Worm (Caenorhabditis elegans) whole organism, young adult: Measurements from ENCODE around the gene ZK546.5.

Experiments
- B0336.3 ChIP-seq: fragments of 200-800 bp; sonication (Bioruptor generic); IDR thresholded peaks from 2 replicates; pipeline ENCODE4 v1.3.6; 2022; ENCODE audit warnings: missing genetic modification characterization, missing compliant biosample characterization
- C06A6.2 ChIP-seq: fragments of 200-800 bp; sonication (Bioruptor generic); conservative IDR thresholded peaks from 2 replicates; pipeline ENCODE4 v1.3.6; 2022; ENCODE audit warnings: missing genetic modification characterization, missing compliant biosample characterization
- F10E7.11 ChIP-seq: sonication (generic microtip); optimal IDR thresholded peaks from 2 replicates; lab custom pipeline; 2017; ENCODE audit warnings: mild to moderate bottlenecking, missing genetic modification characterization, moderate library complexity, missing compliant biosample characterization
- F22D6.2 ChIP-seq: sonication (generic microtip); optimal IDR thresholded peaks from 2 replicates; lab custom pipeline; 2016; ENCODE audit warnings: mild to moderate bottlenecking, missing genetic modification characterization, missing compliant biosample characterization
- F23B12.7 ChIP-seq: sonication (generic microtip); optimal IDR thresholded peaks from 2 replicates; lab custom pipeline; 2017; ENCODE audit warnings: missing genetic modification characterization, mild to moderate bottlenecking, missing compliant biosample characterization, antibody characterized with exemption, moderate library complexity; ENCODE audit not compliant: insufficient read depth
- F33H1.4 ChIP-seq: fragments of 200-800 bp; sonication (Bioruptor generic); IDR thresholded peaks from 2 replicates; pipeline ENCODE4 v1.3.6; 2022; ENCODE audit warnings: missing genetic modification reagents, missing genetic modification characterization, missing compliant biosample characterization
- Y53G8AR.9 ChIP-seq: fragments of 200-800 bp; sonication (Bioruptor generic); conservative IDR thresholded peaks from 2 replicates; pipeline ENCODE4 v1.3.6; 2022; ENCODE audit warnings: missing genetic modification reagents, missing genetic modification characterization, missing compliant biosample characterization
- Y56A3A.18 ChIP-seq: fragments of 200-800 bp; sonication (Bioruptor generic); IDR thresholded peaks from 2 replicates; pipeline ENCODE4 v1.3.6; 2022; ENCODE audit warnings: missing genetic modification reagents, missing genetic modification characterization, missing compliant biosample characterization
- Y79H2A.3 ChIP-seq: fragments of 200-800 bp; sonication (Bioruptor generic); conservative IDR thresholded peaks from 2 replicates; pipeline ENCODE4 v1.3.6; 2022; ENCODE audit warnings: missing genetic modification reagents, missing genetic modification characterization, missing compliant biosample characterization
- Y95B8A.8 ChIP-seq: fragments of 200-800 bp; sonication (Bioruptor generic); IDR thresholded peaks from 2 replicates; pipeline ENCODE4 v1.3.6; 2022; ENCODE audit warnings: missing genetic modification reagents, missing genetic modification characterization, missing compliant biosample characterization
- ZK185.1 ChIP-seq: sonication (generic microtip); optimal IDR thresholded peaks from 2 replicates; lab custom pipeline; 2016; ENCODE audit warnings: mild to moderate bottlenecking, missing genetic modification characterization, missing compliant biosample characterization; ENCODE audit not compliant: poor library complexity, severe bottlenecking
- akir-1 ChIP-seq: fragments of 200-800 bp; sonication (Bioruptor generic); optimal IDR thresholded peaks from 2 replicates; lab custom pipeline; 2018; ENCODE audit warnings: mild to moderate bottlenecking, missing genetic modification characterization, moderate library complexity, missing compliant biosample characterization
- attf-6 ChIP-seq: fragments of 200-800 bp; sonication (Bioruptor generic); IDR thresholded peaks from 2 replicates; pipeline ENCODE4 v1.3.6; 2022; ENCODE audit warnings: missing genetic modification reagents, missing genetic modification characterization, missing compliant biosample characterization
- cebp-1 ChIP-seq, 2 experiments: fragments of 200-800 bp in 1 of 2; sonication (Bioruptor generic) in 1 of 2; sonication (generic microtip) in 1 of 2; IDR thresholded peaks in 1 of 2; optimal IDR thresholded peaks in 1 of 2; 2 replicates each; pipeline versions ENCODE4 v1.3.6 to Lab custom; 2017 to 2022; ENCODE audit warnings: missing compliant biosample characterization in 2 of 2, missing genetic modification characterization in 2 of 2, mild to moderate bottlenecking in 1 of 2, missing genetic modification reagents in 1 of 2, moderate library complexity in 1 of 2
- cebp-2 ChIP-seq: fragments of 200-800 bp; sonication (Bioruptor generic); IDR thresholded peaks from 2 replicates; pipeline ENCODE4 v1.3.6; 2022; ENCODE audit warnings: missing genetic modification characterization, missing compliant biosample characterization
- ceh-40 ChIP-seq: fragments of 200-800 bp; sonication (Bioruptor generic); IDR thresholded peaks from 2 replicates; pipeline ENCODE4 v1.3.6; 2022; ENCODE audit warnings: missing genetic modification characterization, missing compliant biosample characterization
- ceh-58 ChIP-seq: fragments of 200-800 bp; sonication (Bioruptor generic); IDR thresholded peaks from 2 replicates; pipeline ENCODE4 v1.3.6; 2022; ENCODE audit warnings: missing genetic modification characterization, missing compliant biosample characterization
- ceh-79 ChIP-seq: sonication (generic microtip); optimal IDR thresholded peaks from 2 replicates; lab custom pipeline; 2017; ENCODE audit warnings: mild to moderate bottlenecking, missing genetic modification characterization, missing compliant biosample characterization
- dpff-1 ChIP-seq: sonication (generic microtip); optimal IDR thresholded peaks from 2 replicates; lab custom pipeline; 2017; ENCODE audit warnings: mild to moderate bottlenecking, missing genetic modification characterization, missing compliant biosample characterization
- dpl-1 ChIP-seq: fragments of 150-350 bp; optimal IDR thresholded peaks from 2 replicates; lab custom pipeline; 2014; ENCODE audit warnings: missing biosample characterization, missing genetic modification reagents, missing genetic modification characterization
- egl-44 ChIP-seq: fragments of 200-800 bp; sonication (Bioruptor generic); IDR thresholded peaks from 2 replicates; pipeline ENCODE4 v1.3.6; 2022; ENCODE audit warnings: missing genetic modification reagents, missing genetic modification characterization, missing compliant biosample characterization
- egrh-3 ChIP-seq: fragments of 200-800 bp; sonication (Bioruptor generic); IDR thresholded peaks from 2 replicates; pipeline ENCODE4 v1.3.6; 2022; ENCODE audit warnings: missing genetic modification reagents, missing genetic modification characterization, missing compliant biosample characterization
- ekl-4 ChIP-seq: fragments of 200-800 bp; sonication (Bioruptor generic); IDR thresholded peaks from 2 replicates; pipeline ENCODE4 v1.3.6; 2022; ENCODE audit warnings: missing genetic modification reagents, missing genetic modification characterization, missing compliant biosample characterization
- hlh-12 ChIP-seq: sonication (generic microtip); optimal IDR thresholded peaks from 2 replicates; lab custom pipeline; 2016; ENCODE audit warnings: missing genetic modification characterization, missing compliant biosample characterization
- hmg-20 ChIP-seq: fragments of 200-800 bp; sonication (Bioruptor generic); IDR thresholded peaks from 2 replicates; pipeline ENCODE4 v1.3.6; 2022; ENCODE audit warnings: missing genetic modification reagents, missing genetic modification characterization, missing compliant biosample characterization
- hrde-1 ChIP-seq: sonication (generic microtip); optimal IDR thresholded peaks from 2 replicates; lab custom pipeline; 2016; ENCODE audit warnings: missing genetic modification characterization, mild to moderate bottlenecking, missing compliant biosample characterization, moderate library complexity, missing genotype, missing genetic modification reagents, borderline replicate concordance
- hsf-1 ChIP-seq: fragments of 200-800 bp; sonication (Bioruptor generic); IDR thresholded peaks from 2 replicates; pipeline ENCODE4 v1.3.6; 2022; ENCODE audit warnings: missing genetic modification reagents, missing genetic modification characterization, missing compliant biosample characterization
- lag-1 ChIP-seq: fragments of 200-800 bp; sonication (Bioruptor generic); IDR thresholded peaks from 2 replicates; pipeline ENCODE4 v1.3.6; 2022; ENCODE audit warnings: missing genetic modification reagents, missing genetic modification characterization, missing compliant biosample characterization
- let-526 ChIP-seq: fragments of 200-800 bp; sonication (Bioruptor generic); IDR thresholded peaks from 2 replicates; pipeline ENCODE4 v1.3.6; 2022; ENCODE audit warnings: missing genetic modification reagents, missing genetic modification characterization, missing compliant biosample characterization
- let-607 ChIP-seq, 2 experiments: fragments of 200-800 bp in 1 of 2; sonication (Bioruptor generic) in 1 of 2; sonication (generic microtip) in 1 of 2; optimal IDR thresholded peaks; 2 replicates each; lab custom pipeline; 2016 to 2018; ENCODE audit warnings: mild to moderate bottlenecking in 2 of 2, missing compliant biosample characterization in 2 of 2, missing genetic modification characterization in 2 of 2, moderate library complexity in 2 of 2, missing genotype in 1 of 2
- lin-35 ChIP-seq, 3 experiments: fragments of 150-350 bp in 2 of 3; sonication (generic microtip) in 1 of 3; optimal IDR thresholded peaks; 2 replicates each; lab custom pipeline; 2014 to 2018; ENCODE audit warnings: missing biosample characterization in 3 of 3, missing genetic modification characterization in 3 of 3, missing genetic modification reagents in 3 of 3
- lin-40 ChIP-seq: sonication (generic microtip); optimal IDR thresholded peaks from 2 replicates; lab custom pipeline; 2016; ENCODE audit warnings: missing genetic modification characterization, mild to moderate bottlenecking, missing compliant biosample characterization, missing genotype, missing genetic modification reagents
- lir-1 ChIP-seq: fragments of 200-800 bp; sonication (Bioruptor generic); conservative IDR thresholded peaks from 2 replicates; pipeline ENCODE4 v1.3.6; 2022; ENCODE audit warnings: missing genetic modification reagents, missing genetic modification characterization, missing compliant biosample characterization
- madf-6 ChIP-seq: fragments of 200-800 bp; sonication (Bioruptor generic); IDR thresholded peaks from 2 replicates; pipeline ENCODE4 v1.3.6; 2022; ENCODE audit warnings: missing genetic modification reagents, missing genetic modification characterization, missing compliant biosample characterization
- nfya-1 ChIP-seq: sonication (generic microtip); optimal IDR thresholded peaks from 2 replicates; lab custom pipeline; 2017; ENCODE audit warnings: antibody characterized with exemption, missing compliant biosample characterization, missing genetic modification characterization, borderline replicate concordance; ENCODE audit not compliant: insufficient read depth
- rec-8 ChIP-seq, 2 experiments: sonication (generic microtip); optimal IDR thresholded peaks; 2 replicates each; lab custom pipeline; 2016; ENCODE audit warnings: mild to moderate bottlenecking in 2 of 2, missing genetic modification characterization in 2 of 2, missing genetic modification reagents in 2 of 2, missing genotype in 2 of 2, missing biosample characterization in 1 of 2, missing compliant biosample characterization in 1 of 2, moderate library complexity in 1 of 2
- sdz-38 ChIP-seq: sonication (generic microtip); optimal IDR thresholded peaks from 2 replicates; lab custom pipeline; 2016; ENCODE audit warnings: missing genotype, missing genetic modification characterization, missing compliant biosample characterization
- sptf-2 ChIP-seq: fragments of 200-800 bp; sonication (Bioruptor generic); optimal IDR thresholded peaks from 2 replicates; lab custom pipeline; 2018; ENCODE audit warnings: mild to moderate bottlenecking, missing genetic modification characterization, missing compliant biosample characterization
- tlf-1 ChIP-seq: fragments of 200-800 bp; sonication (Bioruptor generic); optimal IDR thresholded peaks from 2 replicates; lab custom pipeline; 2018; ENCODE audit warnings: mild to moderate bottlenecking, missing genetic modification characterization, missing compliant biosample characterization
- zfh-2 ChIP-seq: fragments of 200-800 bp; sonication (Bioruptor generic); conservative IDR thresholded peaks from 2 replicates; pipeline ENCODE4 v1.3.6; 2022; ENCODE audit warnings: missing genetic modification reagents, missing genetic modification characterization, missing compliant biosample characterization
- ztf-18 ChIP-seq: sonication (generic microtip); optimal IDR thresholded peaks from 2 replicates; lab custom pipeline; 2016; ENCODE audit warnings: missing genotype, mild to moderate bottlenecking, missing genetic modification characterization, missing compliant biosample characterization
- ztf-22 ChIP-seq: fragments of 200-800 bp; sonication (Bioruptor generic); optimal IDR thresholded peaks from 2 replicates; lab custom pipeline; 2018; ENCODE audit warnings: mild to moderate bottlenecking, missing genetic modification characterization, moderate library complexity, missing compliant biosample characterization
- ztf-26 ChIP-seq: sonication (generic microtip); optimal IDR thresholded peaks from 2 replicates; lab custom pipeline; 2017; ENCODE audit warnings: missing genetic modification characterization, missing compliant biosample characterization
- ztf-6 ChIP-seq: fragments of 200-800 bp; sonication (Bioruptor generic); IDR thresholded peaks from 2 replicates; pipeline ENCODE4 v1.3.6; 2022; ENCODE audit warnings: missing genetic modification reagents, missing genetic modification characterization, missing compliant biosample characterization

The ZK546.5 gene

DNA sequence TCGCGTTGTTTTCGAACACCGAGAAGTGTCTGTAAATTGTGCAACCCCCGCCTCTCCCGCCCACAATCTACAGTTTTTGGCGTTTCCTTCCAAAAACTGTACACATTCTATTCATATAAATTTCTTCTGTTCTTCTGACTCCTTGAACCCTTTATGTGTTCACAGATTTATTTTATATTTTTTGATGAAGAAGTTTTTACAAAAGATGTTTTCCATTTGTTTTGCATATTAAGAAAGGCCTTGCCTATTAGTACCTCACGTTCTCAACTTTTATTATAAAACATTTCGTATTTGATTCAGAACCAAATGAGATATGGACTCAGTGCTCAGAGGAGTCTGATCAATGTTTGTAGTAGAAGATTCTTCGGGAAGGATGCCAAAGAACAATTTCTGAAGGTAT, 17.7 kb downstream of the ZK546.5 start, which contains the start of gene ndx-3:
Gene ndx-3, plus strand, starts transcription at position 301 of the 400 bp plus-strand sequence.
- TF ChIP-seq F23B12.7 (tag; lab: Kevin White, UChicago) (no peak), tlf-1 (GFP tag; lab: Kevin White, UChicago) (no peak), C06A6.2 (GFP tag; lab: Robert Waterston, UW) (no peak), dpl-1 (GFP tag; lab: Kevin White, UChicago) (no peak), attf-6 (GFP tag; lab: Robert Waterston, UW) (no peak), Y95B8A.8 (no peak), Y53G8AR.9 (GFP tag; lab: Robert Waterston, UW) (no peak), ztf-26 (tag; lab: Kevin White, UChicago) (no peak), zfh-2 (GFP tag; lab: Robert Waterston, UW) (no peak)

DNA sequence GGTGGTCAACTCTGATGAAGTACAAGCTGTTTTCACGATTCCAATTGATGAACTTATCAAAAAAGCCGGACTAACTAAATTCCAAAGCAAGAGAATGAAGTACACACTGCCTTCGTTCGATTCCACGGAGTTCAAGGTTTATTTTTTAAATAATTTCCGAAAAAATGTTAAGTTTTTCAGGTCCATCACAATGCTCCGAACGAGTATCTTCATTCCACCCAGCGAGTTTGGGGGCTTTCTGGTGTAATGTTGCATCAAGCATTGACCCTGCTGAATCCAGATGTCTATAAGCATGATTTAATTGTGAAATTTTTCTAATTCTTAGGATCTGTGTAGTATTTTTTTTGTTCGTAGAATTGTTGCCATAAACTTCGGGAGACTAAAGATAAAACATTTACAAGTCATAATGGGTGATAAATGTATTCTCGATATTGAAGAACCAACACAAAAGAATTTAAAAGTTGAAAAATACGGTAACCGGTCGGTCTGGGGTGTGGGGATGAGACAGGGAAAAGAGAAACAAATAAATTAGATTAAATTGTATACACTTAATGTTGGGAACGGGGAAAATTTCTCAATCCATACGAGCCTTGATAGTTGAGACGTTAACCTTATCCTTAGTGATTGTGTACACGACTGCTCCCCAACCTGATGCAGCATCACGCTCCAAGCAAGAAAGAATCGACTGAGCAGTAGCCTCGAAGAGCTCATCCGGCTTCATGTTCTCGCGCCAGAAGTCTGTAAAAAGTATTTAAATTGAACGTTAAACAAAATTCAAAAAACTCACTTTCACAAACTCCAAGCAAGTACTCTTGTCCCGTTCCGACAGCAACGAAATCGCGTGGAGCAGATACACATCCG, 18.7 kb downstream of the ZK546.5 start:
- no peak for TF ChIP-seq nfya-1
- no peak for TF ChIP-seq cebp-1 (GFP tag; IDR thresholded peaks at IDR 0.05; lab: Robert Waterston, UW)
- peak; percentile 27 for TF ChIP-seq cebp-1 (tag; optimal IDR thresholded peaks at IDR 0.05; lab: Kevin White, UChicago)
- TF ChIP-seq ztf-22 (GFP tag; lab: Kevin White, UChicago): no peak
- no peak for TF ChIP-seq F22D6.2 (tag; lab: Kevin White, UChicago)
- no peak for TF ChIP-seq egl-44 (GFP tag; lab: Robert Waterston, UW)
- 0 out of 2 replicates have a peak, but pooled peaks have one; percentile 9 for TF ChIP-seq ekl-4
- TF ChIP-seq lir-1 (GFP tag; lab: Robert Waterston, UW): no peak
- TF ChIP-seq B0336.3 (GFP tag; lab: Robert Waterston, UW): 0 out of 2 replicates have a peak, but pooled peaks have one; percentile 30
- no peak for TF ChIP-seq akir-1 (GFP tag; lab: Kevin White, UChicago)
- TF ChIP-seq ceh-40: no peak
- no peak for TF ChIP-seq let-526
- no peak; the same call in 1 of the 2 replicates for TF ChIP-seq Y79H2A.3
- no peak for TF ChIP-seq lin-35 (GFP tag; optimal IDR thresholded peaks at IDR 0.05; lab: Kevin White, UChicago)
- TF ChIP-seq hrde-1 (tag; lab: Kevin White, UChicago): no peak
- TF ChIP-seq ZK185.1 (tag; lab: Kevin White, UChicago): no peak
- no peak for TF ChIP-seq ztf-26 (tag; lab: Kevin White, UChicago)
- no peak for TF ChIP-seq sptf-2
- no peak for TF ChIP-seq F33H1.4
- TF ChIP-seq ceh-58 (GFP tag; lab: Robert Waterston, UW): no peak
- no peak for TF ChIP-seq hsf-1 (GFP tag; lab: Robert Waterston, UW)
- TF ChIP-seq hmg-20 (GFP tag; lab: Robert Waterston, UW): no peak
- no peak for TF ChIP-seq ztf-6 (GFP tag; lab: Robert Waterston, UW)
- no peak for TF ChIP-seq Y56A3A.18 (GFP tag; lab: Robert Waterston, UW)
- no peak for TF ChIP-seq sdz-38 (tag; lab: Kevin White, UChicago)
- no peak for TF ChIP-seq let-607 (tag; optimal IDR thresholded peaks at IDR 0.05; lab: Kevin White, UChicago)
- TF ChIP-seq lag-1: no peak
- TF ChIP-seq egrh-3 (GFP tag; lab: Robert Waterston, UW): no peak
- TF ChIP-seq hlh-12 (tag; lab: Kevin White, UChicago): no peak
- no peak for TF ChIP-seq F10E7.11 (tag; lab: Kevin White, UChicago)
- no peak for TF ChIP-seq rec-8 (tag; optimal IDR thresholded peaks at IDR 0.05; lab: Kevin White, UChicago)
- TF ChIP-seq ztf-18 (tag; lab: Kevin White, UChicago): no peak
- TF ChIP-seq ceh-79 (tag; lab: Kevin White, UChicago): no peak
- TF ChIP-seq attf-6 (GFP tag; lab: Robert Waterston, UW): no peak
- no peak for TF ChIP-seq cebp-2 (GFP tag; lab: Robert Waterston, UW)
- no peak for TF ChIP-seq dpff-1 (tag; lab: Kevin White, UChicago)
- peak; percentile 50 for TF ChIP-seq madf-6 (GFP tag; lab: Robert Waterston, UW)
- no peak for TF ChIP-seq lin-40 (tag; lab: Kevin White, UChicago)
